Worm (Caenorhabditis elegans): ENCODE measurements around the gene ilcr-1.

DNA sequence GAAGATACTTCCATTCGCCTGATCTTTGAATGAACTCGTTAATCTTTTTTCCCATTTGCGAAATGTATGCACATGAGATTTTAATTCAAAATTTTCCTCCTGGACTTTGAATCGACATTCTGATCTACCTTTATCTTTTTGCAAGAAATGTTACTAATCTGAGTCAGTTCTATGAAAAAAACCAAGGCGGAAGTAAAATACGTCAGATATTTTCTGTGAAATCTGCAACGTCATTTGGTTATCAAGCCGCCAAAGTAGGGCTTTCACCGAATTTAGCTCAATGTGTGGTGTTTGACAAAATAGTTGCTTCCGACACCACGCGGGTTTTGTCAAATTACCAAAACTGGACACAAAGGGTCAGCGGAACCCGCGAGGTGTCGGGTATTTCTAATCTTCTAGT is 1.4 kb upstream of the ilcr-1 start:
- TF ChIP-seq nhr-237 (tag; optimal IDR thresholded peaks at IDR 0.05) (no peak), zag-1 (tag; optimal IDR thresholded peaks at IDR 0.05) (no peak), lsy-2 (tag; optimal IDR thresholded peaks at IDR 0.05) (no peak), nhr-23 (tag; optimal IDR thresholded peaks at IDR 0.05) (no peak), lin-13 (GFP tag; optimal IDR thresholded peaks at IDR 0.05) (no peak), elt-3 (tag; optimal IDR thresholded peaks at IDR 0.05) (no peak), lin-39 (tag; optimal IDR thresholded peaks at IDR 0.05) (no peak), sem-4 (tag; optimal IDR thresholded peaks at IDR 0.05) (no peak), fos-1 (tag; optimal IDR thresholded peaks at IDR 0.05) (no peak), ztf-11 (tag; optimal IDR thresholded peaks at IDR 0.05) (no peak), gmeb-1 (tag; optimal IDR thresholded peaks at IDR 0.05) (no peak), aly-2 (tag; optimal IDR thresholded peaks at IDR 0.05) (no peak)
